Fruit fly (Drosophila melanogaster) whole organism, embryonic: ENCODE results near the gene kirre.

ENCODE experiments used
- Aef1 ChIP-seq: fragments of 200-800 bp; sonication (Bioruptor generic); IDR thresholded peaks from 3 replicates; pipeline ENCODE4 v1.3.6; 2022; ENCODE audit warnings: missing biosample characterization, missing genetic modification characterization
- Awh ChIP-seq: fragments of 200-800 bp; sonication (Bioruptor generic); IDR thresholded peaks from 2 replicates; pipeline ENCODE4, ENCODE4 v1.3.6; 2022; ENCODE audit warnings: missing biosample characterization, missing genetic modification characterization
- B-H1 ChIP-seq: fragments of 200-800 bp; sonication (Bioruptor generic); IDR thresholded peaks from 3 replicates; pipeline ENCODE4 v1.3.6; 2022; ENCODE audit warnings: missing biosample characterization, missing genetic modification characterization
- CG11093 ChIP-seq: fragments of 200-800 bp; sonication (Bioruptor generic); IDR thresholded peaks from 3 replicates; pipeline ENCODE4 v1.3.6; 2022; ENCODE audit warnings: missing biosample characterization, missing genetic modification characterization
- CG11504 ChIP-seq: fragments of 200-800 bp; sonication (Bioruptor generic); optimal IDR thresholded peaks from 3 replicates; lab custom pipeline; 2019; ENCODE audit warnings: missing biosample characterization, mild to moderate bottlenecking, missing genetic modification characterization, moderate library complexity
- CG11696 ChIP-seq: fragments of 200-800 bp; sonication (Bioruptor generic); IDR thresholded peaks from 2 replicates; pipeline ENCODE4 v1.3.6; 2022; ENCODE audit warnings: missing biosample characterization, missing genetic modification characterization
- CG12071 ChIP-seq: fragments of 200-800 bp; sonication (Bioruptor generic); optimal IDR thresholded peaks from 3 replicates; lab custom pipeline; 2018; ENCODE audit warnings: missing biosample characterization, mild to moderate bottlenecking, missing genetic modification characterization
- CG15514 ChIP-seq: fragments of 200-800 bp; sonication (Bioruptor generic); optimal IDR thresholded peaks from 3 replicates; lab custom pipeline; 2017; ENCODE audit warnings: missing biosample characterization, missing genetic modification characterization, mild to moderate bottlenecking, moderate library complexity, missing genetic modification reagents
- CG17359 ChIP-seq: fragments of 200-800 bp; sonication (Bioruptor generic); optimal IDR thresholded peaks from 3 replicates; lab custom pipeline; 2018; ENCODE audit warnings: missing biosample characterization, mild to moderate bottlenecking, missing genetic modification characterization, moderate library complexity
- CG17829 ChIP-seq: fragments of 200-800 bp; optimal IDR thresholded peaks from 2 replicates; lab custom pipeline; 2019; ENCODE audit warnings: missing biosample characterization, mild to moderate bottlenecking, missing genetic modification characterization, moderate library complexity
- CG1832 ChIP-seq: fragments of 200-800 bp; sonication (Bioruptor generic); optimal IDR thresholded peaks from 2 replicates; lab custom pipeline; 2017; ENCODE audit warnings: missing biosample characterization, mild to moderate bottlenecking, missing genetic modification characterization, inconsistent platforms
- CG4424 ChIP-seq: fragments of 200-800 bp; sonication (Bioruptor generic); optimal IDR thresholded peaks from 3 replicates; lab custom pipeline; 2016; ENCODE audit warnings: missing biosample characterization, missing genetic modification characterization
- CG6689 ChIP-seq: fragments of 200-800 bp; sonication (Bioruptor generic); IDR thresholded peaks from 2 replicates; pipeline ENCODE4 v1.3.6; 2022; ENCODE audit warnings: missing biosample characterization, missing genetic modification characterization
- CG7786 ChIP-seq: fragments of 200-800 bp; sonication (Bioruptor generic); optimal IDR thresholded peaks from 2 replicates; lab custom pipeline; 2016; ENCODE audit warnings: missing biosample characterization, missing genetic modification characterization
- CG9215 ChIP-seq: fragments of 200-800 bp; sonication (Bioruptor generic); IDR thresholded peaks from 2 replicates; pipeline ENCODE4 v1.3.6; 2022; ENCODE audit warnings: missing biosample characterization, missing genetic modification characterization
- CG9437 ChIP-seq: fragments of 200-800 bp; sonication (Bioruptor generic); optimal IDR thresholded peaks from 2 replicates; lab custom pipeline; 2018; ENCODE audit warnings: missing biosample characterization, mild to moderate bottlenecking, missing genetic modification characterization
- CTCF ChIP-seq: fragments of 200-800 bp; sonication (Bioruptor generic); optimal IDR thresholded peaks from 2 replicates; lab custom pipeline; 2017; ENCODE audit warnings: missing biosample characterization, mild to moderate bottlenecking, missing genetic modification characterization, moderate library complexity
- Dfd ChIP-seq, 2 experiments: fragments of >200 bp; optimal IDR thresholded peaks; 2 replicates each; lab custom pipeline; 2017; ENCODE audit warnings: missing biosample characterization in 2 of 2, missing genetic modification characterization in 2 of 2
- HmgZ ChIP-seq: fragments of 200-800 bp; sonication (Bioruptor generic); optimal IDR thresholded peaks from 2 replicates; lab custom pipeline; 2018; ENCODE audit warnings: missing biosample characterization, mild to moderate bottlenecking, missing genetic modification characterization
- Hsf ChIP-seq: fragments of 200-800 bp; sonication (Bioruptor generic); optimal IDR thresholded peaks from 3 replicates; lab custom pipeline; 2016; ENCODE audit warnings: missing biosample characterization, missing genetic modification characterization
- MTF-1 ChIP-seq: fragments of 200-800 bp; sonication (Bioruptor generic); optimal IDR thresholded peaks from 2 replicates; lab custom pipeline; 2018; ENCODE audit warnings: missing biosample characterization, mild to moderate bottlenecking, missing genetic modification characterization, borderline replicate concordance
- Mes4 ChIP-seq: fragments of 200-800 bp; sonication (Bioruptor generic); optimal IDR thresholded peaks from 2 replicates; lab custom pipeline; 2016; ENCODE audit warnings: missing biosample characterization, missing genetic modification characterization
- Opbp ChIP-seq: fragments of 200-800 bp; sonication (Bioruptor generic); IDR thresholded peaks from 3 replicates; pipeline ENCODE4 v1.3.6; 2022; ENCODE audit warnings: missing biosample characterization, missing genetic modification characterization; ENCODE audit not compliant: partially characterized antibody
- Poxn ChIP-seq: fragments of 200-800 bp; sonication (Bioruptor generic); IDR thresholded peaks from 2 replicates; pipeline ENCODE4 v1.3.6; 2022; ENCODE audit warnings: missing biosample characterization, missing genetic modification characterization
- Rfx ChIP-seq: fragments of 200-800 bp; sonication (Bioruptor generic); IDR thresholded peaks from 2 replicates; pipeline ENCODE4 v1.3.6; 2022; ENCODE audit warnings: missing biosample characterization, missing genetic modification characterization
- Sox102F ChIP-seq: fragments of 200-800 bp; sonication (Bioruptor generic); optimal IDR thresholded peaks from 2 replicates; lab custom pipeline; 2018; ENCODE audit warnings: missing biosample characterization, mild to moderate bottlenecking, missing genetic modification characterization, moderate library complexity
- ab ChIP-seq: fragments of 200-800 bp; sonication (Bioruptor generic); optimal IDR thresholded peaks from 2 replicates; lab custom pipeline; 2016; ENCODE audit warnings: missing biosample characterization, missing genetic modification characterization
- ap ChIP-seq: fragments of 200-800 bp; sonication (Bioruptor generic); IDR thresholded peaks from 2 replicates; pipeline ENCODE4 v1.3.6; 2022; ENCODE audit warnings: missing biosample characterization, missing genetic modification characterization
- bcd ChIP-seq: fragments of 200-800 bp; sonication (Bioruptor generic); optimal IDR thresholded peaks from 2 replicates; lab custom pipeline; 2017; ENCODE audit warnings: missing biosample characterization, mild to moderate bottlenecking, missing genetic modification characterization
- cas ChIP-seq: fragments of 200-800 bp; sonication (Bioruptor generic); IDR thresholded peaks from 2 replicates; pipeline ENCODE4 v1.3.6; 2022; ENCODE audit warnings: missing biosample characterization, missing genetic modification characterization
- crc ChIP-seq: fragments of 200-800 bp; sonication (Bioruptor generic); optimal IDR thresholded peaks from 2 replicates; lab custom pipeline; 2016; ENCODE audit warnings: missing biosample characterization, missing genetic modification characterization
- esg ChIP-seq: fragments of 200-800 bp; sonication (Bioruptor generic); conservative IDR thresholded peaks from 2 replicates; pipeline ENCODE4 v1.3.6; 2022; ENCODE audit warnings: missing biosample characterization, missing genetic modification characterization
- fd3F ChIP-seq: fragments of 200-800 bp; sonication (Bioruptor generic); optimal IDR thresholded peaks from 2 replicates; lab custom pipeline; 2018; ENCODE audit warnings: missing biosample characterization, mild to moderate bottlenecking, missing genetic modification characterization, moderate library complexity
- gem ChIP-seq: fragments of 200-800 bp; sonication (Bioruptor generic); optimal IDR thresholded peaks from 2 replicates; lab custom pipeline; 2019; ENCODE audit warnings: missing biosample characterization, mild to moderate bottlenecking, missing genetic modification characterization, moderate library complexity
- grn ChIP-seq: fragments of 200-800 bp; sonication (Bioruptor generic); optimal IDR thresholded peaks from 3 replicates; lab custom pipeline; 2017; ENCODE audit warnings: missing biosample characterization, missing genetic modification characterization
- hkb ChIP-seq, 2 experiments: fragments of 200-800 bp in 1 of 2; fragments of >200 bp in 1 of 2; sonication (Bioruptor generic) in 1 of 2; IDR thresholded peaks in 1 of 2; optimal IDR thresholded peaks in 1 of 2; 2 replicates each; pipeline versions ENCODE4 v1.3.6 to Lab custom; 2017 to 2022; ENCODE audit warnings: missing biosample characterization in 1 of 2, missing genetic modification characterization in 1 of 2
- ken ChIP-seq: fragments of 200-800 bp; sonication (Bioruptor generic); IDR thresholded peaks from 3 replicates; pipeline ENCODE4 v1.3.6; 2022; ENCODE audit warnings: missing biosample characterization, missing genetic modification characterization
- lilli ChIP-seq: fragments of 200-800 bp; sonication (Bioruptor generic); optimal IDR thresholded peaks from 3 replicates; lab custom pipeline; 2016; ENCODE audit warnings: missing biosample characterization, missing genetic modification characterization
- mirr ChIP-seq: fragments of 200-800 bp; sonication (Bioruptor generic); optimal IDR thresholded peaks from 3 replicates; lab custom pipeline; 2018; ENCODE audit warnings: missing biosample characterization, mild to moderate bottlenecking, missing genetic modification characterization
- nom ChIP-seq: fragments of 200-800 bp; sonication (Bioruptor generic); optimal IDR thresholded peaks from 2 replicates; lab custom pipeline; 2017; ENCODE audit warnings: missing biosample characterization, missing genetic modification characterization, mild to moderate bottlenecking, moderate library complexity, missing genetic modification reagents
- odd ChIP-seq: fragments of 200-800 bp; sonication (Bioruptor generic); optimal IDR thresholded peaks from 2 replicates; lab custom pipeline; 2017; ENCODE audit warnings: missing biosample characterization, mild to moderate bottlenecking, missing genetic modification characterization
- sens-2 ChIP-seq: fragments of 200-800 bp; sonication (Bioruptor generic); IDR thresholded peaks from 2 replicates; pipeline ENCODE4 v1.3.6; 2022; ENCODE audit warnings: missing biosample characterization, missing genetic modification characterization
- shn ChIP-seq: fragments of 200-800 bp; sonication (Bioruptor generic); optimal IDR thresholded peaks from 3 replicates; lab custom pipeline; 2016; ENCODE audit warnings: missing biosample characterization, missing genetic modification characterization
- sqz ChIP-seq: fragments of 200-800 bp; sonication (Bioruptor generic); optimal IDR thresholded peaks from 3 replicates; lab custom pipeline; 2018; ENCODE audit warnings: missing biosample characterization, mild to moderate bottlenecking, missing genetic modification characterization
- tgo ChIP-seq: fragments of 200-800 bp; sonication (Bioruptor generic); IDR thresholded peaks from 3 replicates; pipeline ENCODE4 v1.3.6; 2022; ENCODE audit warnings: missing biosample characterization, missing genetic modification characterization
- vvl ChIP-seq: fragments of 200-800 bp; sonication (Bioruptor generic); IDR thresholded peaks from 2 replicates; pipeline ENCODE4 v1.3.6; 2022; ENCODE audit warnings: missing biosample characterization, missing genetic modification characterization
- zfh2 ChIP-seq: fragments of 200-800 bp; sonication (Bioruptor generic); optimal IDR thresholded peaks from 2 replicates; lab custom pipeline; 2016; ENCODE audit warnings: missing biosample characterization, missing genetic modification characterization

Gene kirre

dm6 chrX:3157048-3157703 is 417.0 kb downstream of the kirre start (continued):
- no peak for TF ChIP-seq sens-2 (GFP tag; lab: Robert Waterston, UW)
- 0 out of 3 replicates have a peak, but pooled peaks have one; percentile 21 for TF ChIP-seq Aef1
- no peak for TF ChIP-seq CG7786 (GFP tag; lab: Kevin White, UChicago)
- no peak for TF ChIP-seq ab (GFP tag; lab: Kevin White, UChicago)
- peak; percentile 12 for TF ChIP-seq shn
- peak; percentile 58 for TF ChIP-seq gem (tag; lab: Kevin White, UChicago)
- TF ChIP-seq Awh (GFP tag; lab: Robert Waterston, UW) = peak; percentile 85
- peak; percentile 78 for TF ChIP-seq Rfx (GFP tag; lab: Robert Waterston, UW)
- peak; percentile 20 for TF ChIP-seq zfh2 (GFP tag; lab: Kevin White, UChicago)
- TF ChIP-seq CG11504 (tag; lab: Kevin White, UChicago) = peak; percentile 46
- TF ChIP-seq B-H1 = no peak
- TF ChIP-seq Poxn (GFP tag; lab: Robert Waterston, UW) = no peak
- no peak for TF ChIP-seq CG4424 (GFP tag; lab: Kevin White, UChicago)
- peak; percentile 17 for TF ChIP-seq bcd (GFP tag; lab: Kevin White, UChicago)
- TF ChIP-seq CG1832 (GFP tag; lab: Kevin White, UChicago) = no peak
- TF ChIP-seq CG12071 (GFP tag; lab: Kevin White, UChicago) = peak; percentile 9
- no peak for TF ChIP-seq CG17359 (tag; lab: Kevin White, UChicago)
- peak; percentile 40 for TF ChIP-seq Sox102F (GFP tag; lab: Kevin White, UChicago)
- TF ChIP-seq mirr (GFP tag; lab: Kevin White, UChicago) = no peak
- no peak for TF ChIP-seq CTCF (GFP tag; lab: Kevin White, UChicago)
- no peak for TF ChIP-seq CG11093 (GFP tag; lab: Robert Waterston, UW)
- TF ChIP-seq odd = no peak
- TF ChIP-seq CG15514 (GFP tag; lab: Kevin White, UChicago) = peak; percentile 5
- no peak for TF ChIP-seq Opbp (GFP tag; lab: Robert Waterston, UW)
- no peak for TF ChIP-seq crc
- no peak for TF ChIP-seq Mes4 (GFP tag; lab: Kevin White, UChicago)
- TF ChIP-seq HmgZ (tag; lab: Kevin White, UChicago) = no peak
- no peak for TF ChIP-seq MTF-1
- TF ChIP-seq CG9215 (GFP tag; lab: Robert Waterston, UW) = 0 out of 2 replicates have a peak, but pooled peaks have one; percentile 19
- 0 out of 2 replicates have a peak, but pooled peaks have one; percentile 25 for TF ChIP-seq cas (GFP tag; lab: Robert Waterston, UW)
- peak; percentile 9 for TF ChIP-seq sqz (GFP tag; lab: Kevin White, UChicago)
- peak; percentile 8 for TF ChIP-seq Hsf (GFP tag; lab: Kevin White, UChicago)
- TF ChIP-seq CG6689 (GFP tag; lab: Robert Waterston, UW) = no peak; the same call in 1 of the 2 replicates
- no peak for TF ChIP-seq CG17829
- TF ChIP-seq esg (GFP tag; lab: Robert Waterston, UW) = 0 out of 2 replicates have a peak, but pooled peaks have one; percentile 17
- peak; percentile 20 for TF ChIP-seq fd3F (GFP tag; lab: Kevin White, UChicago)
- peak; percentile 68 for TF ChIP-seq vvl
- no peak for TF ChIP-seq CG9437 (GFP tag; lab: Kevin White, UChicago)
- TF ChIP-seq, all 482 proteins: peak for 94

- TF ChIP-seq CG15514 (GFP tag; lab: Kevin White, UChicago) (no peak), ken (no peak), grn (GFP tag; lab: Kevin White, UChicago) (peak; percentile 18), nom (peak; percentile 73), hkb (optimal IDR thresholded peaks at IDR 0.05; lab: Kevin White, UChicago) (no peak), hkb (GFP tag; IDR thresholded peaks at IDR 0.05; lab: Robert Waterston, UW) (no peak), tgo (GFP tag; lab: Robert Waterston, UW) (no peak), sqz (GFP tag; lab: Kevin White, UChicago) (peak; percentile 62), ap (GFP tag; lab: Robert Waterston, UW) (no peak), lilli (GFP tag; lab: Kevin White, UChicago) (no peak), Dfd (GFP tag; optimal IDR thresholded peaks at IDR 0.05; lab: Kevin White, UChicago) (no peak), CG11696 (GFP tag; lab: Robert Waterston, UW) (no peak)
Observed at dm6 chrX:3158620-3159019, 418.4 kb downstream of the kirre start.
